Worm (Caenorhabditis elegans) whole organism, L2 larva: ENCODE measurements around the gene C15F1.8.

Experiments
- ceh-82 ChIP-seq: fragments of 150-350 bp; optimal IDR thresholded peaks from 2 replicates; lab custom pipeline; 2014; ENCODE audit warnings: missing biosample characterization, missing genetic modification characterization
- crh-2 ChIP-seq: sonication (generic microtip); optimal IDR thresholded peaks from 2 replicates; lab custom pipeline; 2017; ENCODE audit warnings: missing biosample characterization, missing genetic modification characterization
- lin-11 ChIP-seq: fragments of 150-350 bp; sonication (generic microtip); optimal IDR thresholded peaks from 2 replicates; lab custom pipeline; 2014; ENCODE audit warnings: missing biosample characterization, missing genetic modification characterization, inconsistent platforms, mixed read lengths
- lin-39 ChIP-seq: fragments of 150-350 bp; optimal IDR thresholded peaks from 2 replicates; lab custom pipeline; 2014; ENCODE audit warnings: missing biosample characterization, missing genetic modification reagents, missing genetic modification characterization
- lsy-2 ChIP-seq, 2 experiments: fragments of 150-350 bp in 1 of 2; sonication (generic microtip) in 1 of 2; optimal IDR thresholded peaks; 2 replicates each; lab custom pipeline; 2014 to 2017; ENCODE audit warnings: missing biosample characterization in 2 of 2, missing genetic modification characterization in 2 of 2
- nhr-23 ChIP-seq: fragments of 150-350 bp; optimal IDR thresholded peaks from 2 replicates; lab custom pipeline; 2014; ENCODE audit warnings: missing biosample characterization, missing genetic modification reagents, missing genetic modification characterization
- nhr-237 ChIP-seq: fragments of 150-350 bp; optimal IDR thresholded peaks from 2 replicates; lab custom pipeline; 2014; ENCODE audit warnings: missing biosample characterization, missing genetic modification characterization
- nhr-77 ChIP-seq: fragments of 150-350 bp; optimal IDR thresholded peaks from 2 replicates; lab custom pipeline; 2014; ENCODE audit warnings: missing biosample characterization, missing genetic modification characterization
- snpc-4 ChIP-seq: fragments of 150-350 bp; optimal IDR thresholded peaks from 2 replicates; lab custom pipeline; 2014; ENCODE audit warnings: missing biosample characterization, missing genetic modification characterization
- unc-62 ChIP-seq: fragments of 150-350 bp; optimal IDR thresholded peaks from 2 replicates; lab custom pipeline; 2014; ENCODE audit warnings: missing biosample characterization, missing genetic modification reagents, missing genetic modification characterization

ce11 chrII:6927034-6927433 lies 50.6 kb downstream of the C15F1.8 start:
- TF ChIP-seq ceh-82 (tag; lab: Kevin White, UChicago) (no peak), unc-62 (GFP tag; lab: Kevin White, UChicago) (no peak), lsy-2 (tag; optimal IDR thresholded peaks at IDR 0.05; lab: Kevin White, UChicago) (no peak), crh-2 (tag; lab: Kevin White, UChicago) (no peak), nhr-237 (tag; lab: Kevin White, UChicago) (no peak), nhr-23 (tag; lab: Kevin White, UChicago) (no peak), lin-11 (tag; lab: Kevin White, UChicago) (no peak), snpc-4 (no peak), lin-39 (tag; lab: Kevin White, UChicago) (no peak), nhr-77 (tag; lab: Kevin White, UChicago) (no peak)
